In the genomic region with DNA sequence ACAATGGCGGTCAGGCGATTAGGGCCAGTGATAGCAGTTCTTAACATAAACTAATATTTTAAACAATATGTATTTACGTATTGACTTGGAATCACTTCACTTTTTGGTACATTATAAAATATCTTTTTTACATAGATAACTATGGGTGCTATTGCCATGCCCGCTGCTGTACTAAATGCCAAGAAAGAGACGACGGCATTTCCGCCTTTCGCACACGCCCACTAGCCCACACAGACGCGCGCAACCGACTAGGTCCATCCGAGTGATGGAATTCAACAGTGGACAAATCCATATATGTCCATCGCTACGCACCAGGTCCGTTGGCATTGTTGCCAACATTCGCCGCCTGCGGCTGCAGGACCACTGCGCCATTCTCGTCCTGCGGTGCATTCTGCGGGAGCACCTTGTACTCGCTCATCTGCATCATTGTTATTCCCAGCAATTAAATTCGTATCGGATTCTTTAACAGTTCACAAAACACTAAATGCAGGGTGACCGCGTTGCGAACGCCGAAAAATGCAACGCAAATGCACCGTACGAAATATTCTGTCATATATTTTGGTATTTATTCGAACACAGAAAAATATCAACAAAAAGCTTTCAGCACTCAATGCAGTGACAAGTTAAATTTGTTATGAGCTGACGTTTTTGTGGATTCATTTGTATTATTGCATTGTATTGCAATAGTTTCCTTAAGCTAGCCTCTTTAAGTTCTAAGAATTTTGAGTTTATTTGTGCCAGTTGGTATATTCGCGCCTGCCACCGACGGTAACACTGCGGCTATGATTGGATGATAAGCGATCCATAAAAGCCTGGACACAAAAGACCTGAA, we compare ENCODE assay signal across 1 fruit fly cellular context.
TF ChIP-seq lines count a peak whose summit lies in the region.

Gene scramb2, minus strand, starts transcription at position 488 of the 832 bp plus-strand sequence.
Gene Sk2, plus strand, starts transcription at position 763 of the 832 bp plus-strand sequence.

TF ChIP-seq in whole organism, embryonic, 481 proteins besides CTCF, POLR2A, EP300 and RAD21 (continued from another document and continues in another):
- peak; percentile 93 for TF ChIP-seq ems (GFP tag; optimal IDR thresholded peaks at IDR 0.05; lab: Kevin White, UChicago)
- TF ChIP-seq CG17802 (tag; optimal IDR thresholded peaks at IDR 0.05; lab: Kevin White, UChicago) = peak; percentile 74
- TF ChIP-seq CG15514 (GFP tag; optimal IDR thresholded peaks at IDR 0.05; lab: Kevin White, UChicago) = peak; percentile 90
- peak; percentile 79 for TF ChIP-seq GATAe (GFP tag; conservative IDR thresholded peaks at IDR 0.05; lab: Robert Waterston, UW)
- TF ChIP-seq CG34224 (GFP tag; IDR thresholded peaks at IDR 0.05; lab: Robert Waterston, UW; ENCODE audit: partially characterized antibody) = no peak
- TF ChIP-seq bbx (GFP tag; IDR thresholded peaks at IDR 0.05; lab: Robert Waterston, UW; ENCODE audit: partially characterized antibody) = no peak
- TF ChIP-seq CG17361 (GFP tag; IDR thresholded peaks at IDR 0.05; lab: Robert Waterston, UW) = peak; percentile 95
- TF ChIP-seq CG10654 (GFP tag; optimal IDR thresholded peaks at IDR 0.05; lab: Kevin White, UChicago) = peak; percentile 89
- peak; percentile 76 for TF ChIP-seq Hmx (GFP tag; optimal IDR thresholded peaks at IDR 0.05; lab: Kevin White, UChicago)
- peak; percentile 75 for TF ChIP-seq CG3838 (GFP tag; optimal IDR thresholded peaks at IDR 0.05; lab: Kevin White, UChicago)
- peak; percentile 95 for TF ChIP-seq CG12299 (tag; optimal IDR thresholded peaks at IDR 0.05; lab: Kevin White, UChicago)
- no peak for TF ChIP-seq CG6791 (GFP tag; IDR thresholded peaks at IDR 0.05; lab: Robert Waterston, UW; ENCODE audit: partially characterized antibody)
- peak; percentile 73 for TF ChIP-seq CG7928 (GFP tag; optimal IDR thresholded peaks at IDR 0.05; lab: Kevin White, UChicago)
- TF ChIP-seq CkIIα-i1 (GFP tag; IDR thresholded peaks at IDR 0.05; lab: Robert Waterston, UW) = peak; percentile 77
- peak; percentile 87 for TF ChIP-seq CG10462 (GFP tag; optimal IDR thresholded peaks at IDR 0.05; lab: Kevin White, UChicago)
- TF ChIP-seq sc (optimal IDR thresholded peaks at IDR 0.05; lab: Kevin White, UChicago) = no peak
- peak; percentile 92 for TF ChIP-seq sc (GFP tag; optimal IDR thresholded peaks at IDR 0.05; lab: Kevin White, UChicago)
- TF ChIP-seq pzg (GFP tag; optimal IDR thresholded peaks at IDR 0.05; lab: Kevin White, UChicago) = peak; percentile 73
- TF ChIP-seq dm (GFP tag; optimal IDR thresholded peaks at IDR 0.05; lab: Kevin White, UChicago) = peak; percentile 55
- no peak for TF ChIP-seq CG7963 (GFP tag; IDR thresholded peaks at IDR 0.05; lab: Robert Waterston, UW; ENCODE audit: partially characterized antibody)
- peak; percentile 47; the same call in 1 of the 4 replicates for TF ChIP-seq Dll (GFP tag; IDR thresholded peaks at IDR 0.05; lab: Robert Waterston, UW; ENCODE audit: partially characterized antibody)
- peak; percentile 96 for TF ChIP-seq gem (tag; optimal IDR thresholded peaks at IDR 0.05; lab: Kevin White, UChicago)
- peak; percentile 93 for TF ChIP-seq CG4730 (GFP tag; IDR thresholded peaks at IDR 0.05; lab: Robert Waterston, UW)
- peak; percentile 70 for TF ChIP-seq CG3995 (GFP tag; optimal IDR thresholded peaks at IDR 0.05; lab: Kevin White, UChicago)
- TF ChIP-seq CG18011 (GFP tag; optimal IDR thresholded peaks at IDR 0.05; lab: Kevin White, UChicago) = peak; percentile 82
- peak; percentile 83 for TF ChIP-seq dimm (GFP tag; IDR thresholded peaks at IDR 0.05; lab: Robert Waterston, UW)
- TF ChIP-seq inv (GFP tag; IDR thresholded peaks at IDR 0.05; lab: Robert Waterston, UW; ENCODE audit: partially characterized antibody) = no peak
- no peak for TF ChIP-seq br (optimal IDR thresholded peaks at IDR 0.05; lab: Kevin White, UChicago)
- peak; percentile 97 for TF ChIP-seq ci (GFP tag; IDR thresholded peaks at IDR 0.05; lab: Robert Waterston, UW)
- peak; percentile 83 for TF ChIP-seq CG18764 (GFP tag; optimal IDR thresholded peaks at IDR 0.05; lab: Kevin White, UChicago)
- peak; percentile 87; the same call in 2 of the 3 replicates for TF ChIP-seq CG2889 (GFP tag; IDR thresholded peaks at IDR 0.05; lab: Robert Waterston, UW)
- peak; percentile 95 for TF ChIP-seq tin (GFP tag; optimal IDR thresholded peaks at IDR 0.05; lab: Kevin White, UChicago)
- no peak for TF ChIP-seq CG15479 (GFP tag; optimal IDR thresholded peaks at IDR 0.05; lab: Kevin White, UChicago)
- TF ChIP-seq CG8290 (GFP tag; optimal IDR thresholded peaks at IDR 0.05; lab: Kevin White, UChicago) = peak; percentile 82
- peak; percentile 80 to 93 for TF ChIP-seq CG8290 (tag; optimal IDR thresholded peaks at IDR 0.05; lab: Kevin White, UChicago)
- peak; percentile 89 for TF ChIP-seq CG32772 (GFP tag; IDR thresholded peaks at IDR 0.05; lab: Robert Waterston, UW)
- peak; percentile 94 for TF ChIP-seq sisA (GFP tag; IDR thresholded peaks at IDR 0.05; lab: Robert Waterston, UW)
- peak; percentile 80 for TF ChIP-seq Lhr (GFP tag; optimal IDR thresholded peaks at IDR 0.05; lab: Kevin White, UChicago)
- peak; percentile 95; the same call in 2 of the 3 replicates for TF ChIP-seq so (GFP tag; IDR thresholded peaks at IDR 0.05; lab: Robert Waterston, UW)
- peak; percentile 89 for TF ChIP-seq B-H2 (GFP tag; optimal IDR thresholded peaks at IDR 0.05; lab: Kevin White, UChicago)
- TF ChIP-seq Hr78 (GFP tag; optimal IDR thresholded peaks at IDR 0.05; lab: Kevin White, UChicago) = peak in 1 of 2 experiments; percentile 81
- TF ChIP-seq Eip74EF (GFP tag; optimal IDR thresholded peaks at IDR 0.05; lab: Kevin White, UChicago) = peak in 1 of 2 experiments; percentile 98
- peak; percentile 93 for TF ChIP-seq CG7372 (GFP tag; IDR thresholded peaks at IDR 0.05; lab: Robert Waterston, UW)
- TF ChIP-seq CG7786 (GFP tag; optimal IDR thresholded peaks at IDR 0.05; lab: Kevin White, UChicago) = peak; percentile 82
- peak; percentile 51 for TF ChIP-seq sima (GFP tag; optimal IDR thresholded peaks at IDR 0.05; lab: Kevin White, UChicago)
- TF ChIP-seq CG9797 (GFP tag; optimal IDR thresholded peaks at IDR 0.05; lab: Kevin White, UChicago) = peak; percentile 95
- TF ChIP-seq CG14441 (GFP tag; IDR thresholded peaks at IDR 0.05; lab: Robert Waterston, UW) = peak; percentile 93
- peak; percentile 87 for TF ChIP-seq CG3407 (GFP tag; optimal IDR thresholded peaks at IDR 0.05; lab: Kevin White, UChicago)
- peak; percentile 89 for TF ChIP-seq CG9437 (GFP tag; optimal IDR thresholded peaks at IDR 0.05; lab: Kevin White, UChicago)
- TF ChIP-seq Mrtf (GFP tag; IDR thresholded peaks at IDR 0.05; lab: Robert Waterston, UW) = peak; percentile 94
- TF ChIP-seq Hmr (GFP tag; optimal IDR thresholded peaks at IDR 0.05; lab: Kevin White, UChicago) = peak; percentile 97
- TF ChIP-seq CG4820 (GFP tag; optimal IDR thresholded peaks at IDR 0.05; lab: Kevin White, UChicago) = peak; percentile 90
- peak; percentile 94 for TF ChIP-seq nmo (GFP tag; optimal IDR thresholded peaks at IDR 0.05; lab: Kevin White, UChicago)
- peak; percentile 91 for TF ChIP-seq Mad (GFP tag; optimal IDR thresholded peaks at IDR 0.05; lab: Kevin White, UChicago)
- TF ChIP-seq CG13287 (GFP tag; IDR thresholded peaks at IDR 0.05; lab: Robert Waterston, UW; ENCODE audit: partially characterized antibody) = peak; percentile 29
- peak; percentile 94 for TF ChIP-seq CG2875 (GFP tag; optimal IDR thresholded peaks at IDR 0.05; lab: Kevin White, UChicago)
- TF ChIP-seq Tbp (GFP tag; optimal IDR thresholded peaks at IDR 0.05; lab: Kevin White, UChicago) = no peak
- TF ChIP-seq Xrp1 (GFP tag; IDR thresholded peaks at IDR 0.05; lab: Robert Waterston, UW) = peak; percentile 96
- TF ChIP-seq her (GFP tag; optimal IDR thresholded peaks at IDR 0.05; lab: Kevin White, UChicago) = peak; percentile 82
- no peak for TF ChIP-seq Lpt (GFP tag; optimal IDR thresholded peaks at IDR 0.05; lab: Kevin White, UChicago)
- TF ChIP-seq CG1792 (GFP tag; optimal IDR thresholded peaks at IDR 0.05; lab: Kevin White, UChicago) = peak; percentile 81
- TF ChIP-seq Sry-δ (GFP tag; optimal IDR thresholded peaks at IDR 0.05; lab: Kevin White, UChicago) = peak; percentile 43
- TF ChIP-seq NC2β (GFP tag; optimal IDR thresholded peaks at IDR 0.05; lab: Kevin White, UChicago) = peak; percentile 80
- TF ChIP-seq CG14710 (tag; optimal IDR thresholded peaks at IDR 0.05; lab: Kevin White, UChicago) = peak; percentile 83
- peak; percentile 95 for TF ChIP-seq ATbp (GFP tag; optimal IDR thresholded peaks at IDR 0.05; lab: Kevin White, UChicago)
- peak; percentile 95 for TF ChIP-seq salm (tag; optimal IDR thresholded peaks at IDR 0.05; lab: Kevin White, UChicago)
- no peak; the same call in 1 of the 2 replicates for TF ChIP-seq tna (GFP tag; IDR thresholded peaks at IDR 0.05; lab: Robert Waterston, UW; ENCODE audit: partially characterized antibody)
- TF ChIP-seq CG6683 (GFP tag; optimal IDR thresholded peaks at IDR 0.05; lab: Kevin White, UChicago) = peak; percentile 92
- TF ChIP-seq fd102C (GFP tag; optimal IDR thresholded peaks at IDR 0.05; lab: Kevin White, UChicago) = peak; percentile 80
- peak; percentile 83 for TF ChIP-seq D19B (GFP tag; optimal IDR thresholded peaks at IDR 0.05; lab: Kevin White, UChicago)
- peak; percentile 92 for TF ChIP-seq Ssrp (tag; optimal IDR thresholded peaks at IDR 0.05; lab: Kevin White, UChicago)
- peak; percentile 94 for TF ChIP-seq CG13424 (tag; optimal IDR thresholded peaks at IDR 0.05; lab: Kevin White, UChicago)
- TF ChIP-seq seq (GFP tag; IDR thresholded peaks at IDR 0.05; lab: Robert Waterston, UW) = peak; percentile 96
- TF ChIP-seq CG17612 (GFP tag; IDR thresholded peaks at IDR 0.05; lab: Robert Waterston, UW) = peak; percentile 85
- TF ChIP-seq croc (GFP tag; conservative IDR thresholded peaks at IDR 0.05; lab: Robert Waterston, UW) = peak; percentile 83
- peak; percentile 89 for TF ChIP-seq Gug (GFP tag; IDR thresholded peaks at IDR 0.05; lab: Robert Waterston, UW)
- peak; percentile 87 for TF ChIP-seq kay (GFP tag; optimal IDR thresholded peaks at IDR 0.05; lab: Kevin White, UChicago)
- TF ChIP-seq CG7271 (tag; optimal IDR thresholded peaks at IDR 0.05; lab: Kevin White, UChicago) = peak; percentile 88
- peak; percentile 55 for TF ChIP-seq stwl (tag; optimal IDR thresholded peaks at IDR 0.05; lab: Kevin White, UChicago)
- TF ChIP-seq CG3163 (GFP tag; optimal IDR thresholded peaks at IDR 0.05; lab: Kevin White, UChicago) = peak; percentile 42
- TF ChIP-seq PHDP (tag; optimal IDR thresholded peaks at IDR 0.05; lab: Kevin White, UChicago) = peak; percentile 96
- TF ChIP-seq Vsx1 (GFP tag; optimal IDR thresholded peaks at IDR 0.05; lab: Kevin White, UChicago) = peak; percentile 94
- TF ChIP-seq CG10321 (GFP tag; IDR thresholded peaks at IDR 0.05; lab: Robert Waterston, UW) = peak; percentile 82
- peak; percentile 79 for TF ChIP-seq Side (GFP tag; optimal IDR thresholded peaks at IDR 0.05; lab: Kevin White, UChicago)
- TF ChIP-seq CG31388 (GFP tag; optimal IDR thresholded peaks at IDR 0.05; lab: Kevin White, UChicago) = peak; percentile 80
- TF ChIP-seq CG18262 (tag; optimal IDR thresholded peaks at IDR 0.05; lab: Kevin White, UChicago) = peak; percentile 95
- no peak for TF ChIP-seq CG16813 (GFP tag; IDR thresholded peaks at IDR 0.05; lab: Robert Waterston, UW; ENCODE audit: partially characterized antibody)
- peak; percentile 90 for TF ChIP-seq CG18619 (GFP tag; optimal IDR thresholded peaks at IDR 0.05; lab: Kevin White, UChicago)
- peak; percentile 94 for TF ChIP-seq fd96Cb (tag; optimal IDR thresholded peaks at IDR 0.05; lab: Kevin White, UChicago)
- peak; percentile 93 for TF ChIP-seq CG12391 (tag; optimal IDR thresholded peaks at IDR 0.05; lab: Kevin White, UChicago)
- peak; percentile 89 for TF ChIP-seq H15 (GFP tag; IDR thresholded peaks at IDR 0.05; lab: Robert Waterston, UW)
- TF ChIP-seq CG31365 (tag; optimal IDR thresholded peaks at IDR 0.05; lab: Kevin White, UChicago) = peak; percentile 85
- peak; percentile 93 for TF ChIP-seq gsb-n (tag; optimal IDR thresholded peaks at IDR 0.05; lab: Kevin White, UChicago)
- peak; percentile 91 for TF ChIP-seq Hr3 (GFP tag; optimal IDR thresholded peaks at IDR 0.05; lab: Kevin White, UChicago)
- TF ChIP-seq Bgb (GFP tag; IDR thresholded peaks at IDR 0.05; lab: Robert Waterston, UW; ENCODE audit: partially characterized antibody) = peak; percentile 32; the same call in 1 of the 2 replicates
- TF ChIP-seq chn (GFP tag; optimal IDR thresholded peaks at IDR 0.05; lab: Kevin White, UChicago) = peak; percentile 89
- TF ChIP-seq CG13123 (GFP tag; optimal IDR thresholded peaks at IDR 0.05; lab: Kevin White, UChicago) = peak; percentile 81
- peak; percentile 91 for TF ChIP-seq CG2120 (GFP tag; optimal IDR thresholded peaks at IDR 0.05; lab: Kevin White, UChicago)
- peak; percentile 55 for TF ChIP-seq ftz-f1 (GFP tag; optimal IDR thresholded peaks at IDR 0.05; lab: Kevin White, UChicago)
- no peak for TF ChIP-seq mld (GFP tag; IDR thresholded peaks at IDR 0.05; lab: Robert Waterston, UW; ENCODE audit: partially characterized antibody)
- peak; percentile 90 for TF ChIP-seq CG4328 (GFP tag; optimal IDR thresholded peaks at IDR 0.05; lab: Kevin White, UChicago)
- peak; percentile 89 for TF ChIP-seq Six4 (GFP tag; optimal IDR thresholded peaks at IDR 0.05; lab: Kevin White, UChicago)
- TF ChIP-seq dmrt99B (tag; optimal IDR thresholded peaks at IDR 0.05; lab: Kevin White, UChicago) = peak; percentile 96
- peak; percentile 91 for TF ChIP-seq Nf-YA (GFP tag; IDR thresholded peaks at IDR 0.05; lab: Robert Waterston, UW)
- TF ChIP-seq Dip3 (GFP tag; optimal IDR thresholded peaks at IDR 0.05; lab: Kevin White, UChicago) = peak; percentile 82
- TF ChIP-seq ham (GFP tag; IDR thresholded peaks at IDR 0.05; lab: Robert Waterston, UW) = peak; percentile 77
- TF ChIP-seq ind (GFP tag; optimal IDR thresholded peaks at IDR 0.05; lab: Kevin White, UChicago) = peak; percentile 94
- peak; percentile 94 to 96 for TF ChIP-seq bsh (GFP tag; optimal IDR thresholded peaks at IDR 0.05; lab: Kevin White, UChicago)
- peak; percentile 67 for TF ChIP-seq MESR4 (GFP tag; optimal IDR thresholded peaks at IDR 0.05; lab: Kevin White, UChicago)
- peak; percentile 3 for TF ChIP-seq luna (GFP tag; optimal IDR thresholded peaks at IDR 0.05; lab: Kevin White, UChicago)
- TF ChIP-seq ssp (GFP tag; IDR thresholded peaks at IDR 0.05; lab: Robert Waterston, UW) = peak; percentile 82
- TF ChIP-seq trem (tag; optimal IDR thresholded peaks at IDR 0.05; lab: Kevin White, UChicago) = peak; percentile 88
- peak; percentile 96 for TF ChIP-seq CG3065 (GFP tag; optimal IDR thresholded peaks at IDR 0.05; lab: Kevin White, UChicago)
- peak; percentile 78 for TF ChIP-seq E2f2 (GFP tag; IDR thresholded peaks at IDR 0.05; lab: Robert Waterston, UW)
- peak; percentile 95 for TF ChIP-seq sqz (GFP tag; optimal IDR thresholded peaks at IDR 0.05; lab: Kevin White, UChicago)
- TF ChIP-seq ase (GFP tag; IDR thresholded peaks at IDR 0.05; lab: Robert Waterston, UW) = peak; percentile 95
- peak; percentile 88 for TF ChIP-seq CG15601 (tag; optimal IDR thresholded peaks at IDR 0.05; lab: Kevin White, UChicago)
